1 fruit fly cellular context compared by ENCODE assay signal in genomic region chr3R:10454909-10455308, dm6.
TF ChIP-seq lines count a peak whose summit lies in the region.

No protein-coding gene starts in this region.

TF ChIP-seq in whole organism, prepupa, 60 proteins besides CTCF, POLR2A, EP300 and RAD21 (continued from another document):
- TF ChIP-seq Met (GFP tag; optimal IDR thresholded peaks at IDR 0.05; lab: Kevin White, UChicago) (peak; percentile 35), achi (GFP tag; optimal IDR thresholded peaks at IDR 0.05; lab: Kevin White, UChicago) (peak; percentile 63), Eip75B (GFP tag; optimal IDR thresholded peaks at IDR 0.05; lab: Kevin White, UChicago) (peak; percentile 53), CG3032 (tag; optimal IDR thresholded peaks at IDR 0.05; lab: Kevin White, UChicago) (peak; percentile 77), CG31627 (GFP tag; optimal IDR thresholded peaks at IDR 0.05; lab: Kevin White, UChicago) (no peak), Eip93F (GFP tag; optimal IDR thresholded peaks at IDR 0.05; lab: Kevin White, UChicago) (no peak), CG3919 (GFP tag; optimal IDR thresholded peaks at IDR 0.05; lab: Kevin White, UChicago) (peak; percentile 68), cyc (GFP tag; optimal IDR thresholded peaks at IDR 0.05; lab: Kevin White, UChicago) (no peak), CG4318 (GFP tag; optimal IDR thresholded peaks at IDR 0.05; lab: Kevin White, UChicago) (peak; percentile 13), Ets21C (GFP tag; optimal IDR thresholded peaks at IDR 0.05; lab: Kevin White, UChicago) (no peak), CG11762 (GFP tag; optimal IDR thresholded peaks at IDR 0.05; lab: Kevin White, UChicago; ENCODE audit: insufficient read depth) (peak; percentile 41), spab (GFP tag; optimal IDR thresholded peaks at IDR 0.05; lab: Kevin White, UChicago) (peak; percentile 74), Sox14 (GFP tag; optimal IDR thresholded peaks at IDR 0.05; lab: Kevin White, UChicago) (peak; percentile 34), Gug (GFP tag; IDR thresholded peaks at IDR 0.05; lab: Robert Waterston, UW) (no peak), salr (GFP tag; optimal IDR thresholded peaks at IDR 0.05; lab: Kevin White, UChicago) (peak; percentile 21 to 23), CG9139 (GFP tag; optimal IDR thresholded peaks at IDR 0.05; lab: Kevin White, UChicago) (peak; percentile 68), ss (GFP tag; optimal IDR thresholded peaks at IDR 0.05; lab: Kevin White, UChicago) (peak; percentile 55 to 77), Hr38 (GFP tag; optimal IDR thresholded peaks at IDR 0.05; lab: Kevin White, UChicago) (no peak), CG11902 (GFP tag; optimal IDR thresholded peaks at IDR 0.05; lab: Kevin White, UChicago) (no peak), CG15336 (GFP tag; IDR thresholded peaks at IDR 0.05; lab: Robert Waterston, UW) (0 out of 2 replicates have a peak, but pooled peaks have one; percentile 20), CG34406 (GFP tag; optimal IDR thresholded peaks at IDR 0.05; lab: Kevin White, UChicago) (peak; percentile 54), OdsH (GFP tag; optimal IDR thresholded peaks at IDR 0.05; lab: Kevin White, UChicago) (peak; percentile 52), fd85E (GFP tag; optimal IDR thresholded peaks at IDR 0.05; lab: Kevin White, UChicago) (no peak), net (GFP tag; optimal IDR thresholded peaks at IDR 0.05; lab: Kevin White, UChicago) (no peak), CG32006 (GFP tag; optimal IDR thresholded peaks at IDR 0.05; lab: Kevin White, UChicago) (peak; percentile 40), CG8319 (GFP tag; optimal IDR thresholded peaks at IDR 0.05; lab: Kevin White, UChicago) (peak; percentile 17), CG7368 (GFP tag; optimal IDR thresholded peaks at IDR 0.05; lab: Kevin White, UChicago) (peak; percentile 27), Ets96B (tag; optimal IDR thresholded peaks at IDR 0.05; lab: Kevin White, UChicago) (peak; percentile 77), fkh (GFP tag; optimal IDR thresholded peaks at IDR 0.05; lab: Kevin White, UChicago) (no peak), dac (GFP tag; optimal IDR thresholded peaks at IDR 0.05; lab: Kevin White, UChicago) (no peak)
